Worm (Caenorhabditis elegans) whole organism, L2 larva: ENCODE data around the gene idpa-2.
A peak's percentile ranks its signal among the peaks of the same experiment; 100 is the strongest.

ENCODE experiments used
- C34F6.9 ChIP-seq: fragments of 150-350 bp; optimal IDR thresholded peaks from 2 replicates; lab custom pipeline; 2014; ENCODE audit warnings: missing biosample characterization, missing genetic modification characterization
- F13H6.1 ChIP-seq: sonication (generic microtip); optimal IDR thresholded peaks from 2 replicates; lab custom pipeline; 2016; ENCODE audit warnings: missing genetic modification characterization, missing compliant biosample characterization
- ZK546.5 ChIP-seq: sonication (generic microtip); optimal IDR thresholded peaks from 2 replicates; lab custom pipeline; 2017; ENCODE audit warnings: missing biosample characterization, missing genetic modification characterization
- alr-1 ChIP-seq: fragments of 150-350 bp; optimal IDR thresholded peaks from 2 replicates; lab custom pipeline; 2014; ENCODE audit warnings: missing biosample characterization, missing genetic modification characterization
- aly-2 ChIP-seq: fragments of 150-350 bp; optimal IDR thresholded peaks from 2 replicates; lab custom pipeline; 2014; ENCODE audit warnings: missing biosample characterization, missing genetic modification characterization
- ama-1 ChIP-seq: fragments of 150-350 bp; optimal IDR thresholded peaks from 2 replicates; lab custom pipeline; 2018; ENCODE audit warnings: inconsistent platforms
- ceh-16 ChIP-seq: fragments of 150-350 bp; optimal IDR thresholded peaks from 2 replicates; lab custom pipeline; 2014; ENCODE audit warnings: missing biosample characterization, missing genetic modification characterization
- ceh-82 ChIP-seq: fragments of 150-350 bp; optimal IDR thresholded peaks from 2 replicates; lab custom pipeline; 2014; ENCODE audit warnings: missing biosample characterization, missing genetic modification characterization
- crh-2 ChIP-seq: sonication (generic microtip); optimal IDR thresholded peaks from 2 replicates; lab custom pipeline; 2017; ENCODE audit warnings: missing biosample characterization, missing genetic modification characterization
- egl-27 ChIP-seq: sonication (generic microtip); optimal IDR thresholded peaks from 3 replicates; lab custom pipeline; 2017; ENCODE audit warnings: missing biosample characterization, missing genetic modification reagents, missing genetic modification characterization
- fos-1 ChIP-seq: fragments of 150-350 bp; optimal IDR thresholded peaks from 2 replicates; lab custom pipeline; 2014; ENCODE audit warnings: missing biosample characterization, missing genetic modification characterization
- gmeb-1 ChIP-seq: fragments of 150-350 bp; optimal IDR thresholded peaks from 2 replicates; lab custom pipeline; 2014; ENCODE audit warnings: missing biosample characterization, missing genetic modification characterization
- lin-11 ChIP-seq: fragments of 150-350 bp; sonication (generic microtip); optimal IDR thresholded peaks from 2 replicates; lab custom pipeline; 2014; ENCODE audit warnings: missing biosample characterization, missing genetic modification characterization, inconsistent platforms, mixed read lengths
- lin-39 ChIP-seq: fragments of 150-350 bp; optimal IDR thresholded peaks from 2 replicates; lab custom pipeline; 2014; ENCODE audit warnings: missing biosample characterization, missing genetic modification reagents, missing genetic modification characterization
- lsy-2 ChIP-seq, 2 experiments: fragments of 150-350 bp in 1 of 2; sonication (generic microtip) in 1 of 2; optimal IDR thresholded peaks; 2 replicates each; lab custom pipeline; 2014 to 2017; ENCODE audit warnings: missing biosample characterization in 2 of 2, missing genetic modification characterization in 2 of 2
- mab-5 ChIP-seq: fragments of 150-350 bp; optimal IDR thresholded peaks from 2 replicates; lab custom pipeline; 2014; ENCODE audit warnings: missing biosample characterization, missing genetic modification characterization
- mbf-1 ChIP-seq: sonication (generic microtip); optimal IDR thresholded peaks from 2 replicates; lab custom pipeline; 2017; ENCODE audit warnings: missing biosample characterization, missing genetic modification characterization
- mdl-1 ChIP-seq, 2 experiments: fragments of 150-350 bp in 1 of 2; sonication (generic microtip) in 1 of 2; optimal IDR thresholded peaks; 2 replicates each; lab custom pipeline; 2017; ENCODE audit warnings: missing biosample characterization in 2 of 2, missing genetic modification characterization in 2 of 2
- nhr-129 ChIP-seq: fragments of 150-350 bp; optimal IDR thresholded peaks from 2 replicates; lab custom pipeline; 2014; ENCODE audit warnings: missing biosample characterization, missing genetic modification characterization
- nhr-23 ChIP-seq: fragments of 150-350 bp; optimal IDR thresholded peaks from 2 replicates; lab custom pipeline; 2014; ENCODE audit warnings: missing biosample characterization, missing genetic modification reagents, missing genetic modification characterization
- nhr-25 ChIP-seq: fragments of 150-350 bp; sonication (generic microtip); optimal IDR thresholded peaks from 3 replicates; lab custom pipeline; 2014; ENCODE audit warnings: missing biosample characterization, missing genetic modification characterization
- nhr-6 ChIP-seq: fragments of 150-350 bp; optimal IDR thresholded peaks from 2 replicates; lab custom pipeline; 2014; ENCODE audit warnings: missing biosample characterization, missing genetic modification characterization
- nhr-77 ChIP-seq: fragments of 150-350 bp; optimal IDR thresholded peaks from 2 replicates; lab custom pipeline; 2014; ENCODE audit warnings: missing biosample characterization, missing genetic modification characterization
- peb-1 ChIP-seq: fragments of 150-350 bp; optimal IDR thresholded peaks from 2 replicates; lab custom pipeline; 2014; ENCODE audit warnings: missing biosample characterization, missing genetic modification characterization
- sem-4 ChIP-seq: fragments of 150-350 bp; optimal IDR thresholded peaks from 2 replicates; lab custom pipeline; 2014; ENCODE audit warnings: missing biosample characterization, missing genetic modification reagents, missing genetic modification characterization
- skn-1 ChIP-seq: sonication (generic microtip); optimal IDR thresholded peaks from 2 replicates; lab custom pipeline; 2017; ENCODE audit warnings: missing biosample characterization, missing genetic modification characterization
- sma-3 ChIP-seq: sonication (generic microtip); optimal IDR thresholded peaks from 2 replicates; lab custom pipeline; 2016; ENCODE audit warnings: missing genetic modification reagents, missing genetic modification characterization, missing compliant biosample characterization
- sma-9 ChIP-seq, 2 experiments: fragments of 150-350 bp in 1 of 2; sonication (generic microtip) in 1 of 2; optimal IDR thresholded peaks; 2 replicates each; lab custom pipeline; 2014 to 2016; ENCODE audit warnings: missing genetic modification characterization in 2 of 2, mild to moderate bottlenecking in 1 of 2, missing biosample characterization in 1 of 2, missing compliant biosample characterization in 1 of 2, missing genetic modification reagents in 1 of 2, moderate library complexity in 1 of 2
- snpc-4 ChIP-seq: fragments of 150-350 bp; optimal IDR thresholded peaks from 2 replicates; lab custom pipeline; 2014; ENCODE audit warnings: missing biosample characterization, missing genetic modification characterization
- unc-39 ChIP-seq: fragments of 150-350 bp; optimal IDR thresholded peaks from 2 replicates; lab custom pipeline; 2014; ENCODE audit warnings: missing biosample characterization, missing genetic modification characterization
- unc-55 ChIP-seq: fragments of 150-350 bp; sonication (generic microtip); optimal IDR thresholded peaks from 3 replicates; lab custom pipeline; 2014; ENCODE audit warnings: missing biosample characterization, missing genetic modification reagents, missing genetic modification characterization
- unc-62 ChIP-seq: fragments of 150-350 bp; optimal IDR thresholded peaks from 2 replicates; lab custom pipeline; 2014; ENCODE audit warnings: missing biosample characterization, missing genetic modification reagents, missing genetic modification characterization
- zag-1 ChIP-seq: fragments of 150-350 bp; optimal IDR thresholded peaks from 2 replicates; lab custom pipeline; 2014; ENCODE audit warnings: missing biosample characterization, missing genetic modification characterization
- ztf-1 ChIP-seq: fragments of 200-800 bp; sonication (Bioruptor generic); conservative IDR thresholded peaks from 2 replicates; pipeline ENCODE4 v1.3.6; 2022; ENCODE audit warnings: missing genetic modification characterization, missing compliant biosample characterization

idpa-2 gene

ce11 chrII:8783451-8783967 lies 9.0 kb downstream of the idpa-2 start, which contains the start of gene sgn-1:
Gene sgn-1 (minus strand): TSS chrII:8783670.
- no peak for TF ChIP-seq lin-39 (tag; lab: Kevin White, UChicago)
- peak; percentile 23 for TF ChIP-seq nhr-129

ce11 chrII:8776504-8776903 lies 16.0 kb downstream of the idpa-2 start:
- TF ChIP-seq zag-1 (tag; lab: Kevin White, UChicago) (no peak), nhr-129 (no peak), nhr-23 (tag; lab: Kevin White, UChicago) (no peak), ceh-82 (tag; lab: Kevin White, UChicago) (no peak), sma-3 (GFP tag; lab: Kevin White, UChicago) (no peak), ZK546.5 (tag; lab: Kevin White, UChicago) (no peak), unc-62 (GFP tag; lab: Kevin White, UChicago) (no peak), ama-1 (lab: Kevin White, UChicago) (no peak), ztf-1 (GFP tag; lab: Robert Waterston, UW) (no peak), mdl-1 (tag; optimal IDR thresholded peaks at IDR 0.05; lab: Kevin White, UChicago) (no peak), peb-1 (tag; lab: Kevin White, UChicago) (no peak), sma-9 (GFP tag; optimal IDR thresholded peaks at IDR 0.05; lab: Kevin White, UChicago) (no peak), sma-9 (tag; optimal IDR thresholded peaks at IDR 0.05; lab: Kevin White, UChicago) (no peak), mbf-1 (no peak), skn-1 (no peak), ceh-16 (tag; lab: Kevin White, UChicago) (no peak), alr-1 (tag; lab: Kevin White, UChicago) (no peak), nhr-25 (no peak), C34F6.9 (tag; lab: Kevin White, UChicago) (no peak), snpc-4 (tag; lab: Kevin White, UChicago) (no peak)

- TF ChIP-seq unc-39 (tag; lab: Kevin White, UChicago) (no peak), alr-1 (tag; lab: Kevin White, UChicago) (no peak), egl-27 (tag; lab: Kevin White, UChicago) (no peak), lsy-2 (tag; optimal IDR thresholded peaks at IDR 0.05; lab: Kevin White, UChicago) (no peak), gmeb-1 (tag; lab: Kevin White, UChicago) (no peak), lin-11 (tag; lab: Kevin White, UChicago) (no peak), aly-2 (tag; lab: Kevin White, UChicago) (no peak), ceh-16 (tag; lab: Kevin White, UChicago) (no peak), zag-1 (tag; lab: Kevin White, UChicago) (no peak), nhr-6 (tag; lab: Kevin White, UChicago) (no peak), sem-4 (tag; lab: Kevin White, UChicago) (no peak), mab-5 (no peak)
These were observed 21.9 kb downstream of the idpa-2 start, which contains the start of gene let-19 for ce11 chrII:8770675-8771074. Gene let-19 (plus strand): TSS chrII:8770975.

- TF ChIP-seq sem-4 (tag; lab: Kevin White, UChicago): no peak
- TF ChIP-seq mdl-1 (tag; optimal IDR thresholded peaks at IDR 0.05; lab: Kevin White, UChicago): no peak
- peak; percentile 39 for TF ChIP-seq unc-55
- TF ChIP-seq lsy-2 (tag; optimal IDR thresholded peaks at IDR 0.05; lab: Kevin White, UChicago): peak in 1 of 2 experiments; percentile 30
- peak; percentile 20 for TF ChIP-seq egl-27 (tag; lab: Kevin White, UChicago)
- peak; percentile 5 for TF ChIP-seq nhr-129
- peak; percentile 12 for TF ChIP-seq crh-2 (tag; lab: Kevin White, UChicago)
- TF ChIP-seq peb-1 (tag; lab: Kevin White, UChicago): no peak
- TF ChIP-seq fos-1: peak; percentile 30
- peak; percentile 21 for TF ChIP-seq F13H6.1 (tag; lab: Kevin White, UChicago)
- TF ChIP-seq gmeb-1 (tag; lab: Kevin White, UChicago): peak; percentile 13
- TF ChIP-seq, all 48 proteins: peak for 8
These were observed 23.2 kb downstream of the idpa-2 start for ce11 chrII:8769375-8769774.

- TF ChIP-seq nhr-6 (tag; lab: Kevin White, UChicago) (no peak), nhr-77 (no peak), nhr-129 (no peak), snpc-4 (tag; lab: Kevin White, UChicago) (no peak), mbf-1 (no peak), nhr-23 (tag; lab: Kevin White, UChicago) (no peak), unc-62 (GFP tag; lab: Kevin White, UChicago) (no peak)
These were observed 25.6 kb downstream of the idpa-2 start, which contains the start of gene pah-1 for ce11 chrII:8766897-8767296. Gene pah-1 (minus strand): TSS chrII:8766997.
